Fruit fly (Drosophila melanogaster) whole organism, embryonic: ENCODE measurements around the gene Cand1.
A peak's percentile ranks its signal among the peaks of the same experiment; 100 is the strongest.

ENCODE experiments used
- ATbp ChIP-seq: fragments of 200-800 bp; sonication (Bioruptor generic); optimal IDR thresholded peaks from 2 replicates; lab custom pipeline; 2017; ENCODE audit warnings: missing biosample characterization, mild to moderate bottlenecking, missing genetic modification characterization, missing genetic modification reagents
- Antp ChIP-seq: fragments of 200-800 bp; sonication (Bioruptor generic); optimal IDR thresholded peaks from 3 replicates; lab custom pipeline; 2016; ENCODE audit warnings: missing biosample characterization, missing genetic modification characterization
- B-H2 ChIP-seq: fragments of 200-800 bp; sonication (Bioruptor generic); optimal IDR thresholded peaks from 2 replicates; lab custom pipeline; 2018; ENCODE audit warnings: missing biosample characterization, mild to moderate bottlenecking, missing genetic modification characterization
- CG10654 ChIP-seq: fragments of 200-800 bp; sonication (Bioruptor generic); optimal IDR thresholded peaks from 2 replicates; lab custom pipeline; 2016; ENCODE audit warnings: missing biosample characterization, missing genetic modification characterization
- CG12744 ChIP-seq: fragments of 200-800 bp; sonication (Bioruptor generic); optimal IDR thresholded peaks from 2 replicates; lab custom pipeline; 2016; ENCODE audit warnings: missing biosample characterization, missing genetic modification characterization
- CG13287 ChIP-seq: fragments of 200-800 bp; sonication (Bioruptor generic); IDR thresholded peaks from 2 replicates; pipeline ENCODE4 v1.3.6; 2022; ENCODE audit warnings: missing biosample characterization, missing genetic modification characterization; ENCODE audit not compliant: partially characterized antibody
- CG15479 ChIP-seq: fragments of 200-800 bp; sonication (Bioruptor generic); optimal IDR thresholded peaks from 3 replicates; lab custom pipeline; 2019; ENCODE audit warnings: missing biosample characterization, mild to moderate bottlenecking, missing genetic modification characterization, moderate library complexity
- CG16815 ChIP-seq: fragments of 200-800 bp; sonication (Bioruptor generic); optimal IDR thresholded peaks from 3 replicates; lab custom pipeline; 2017; ENCODE audit warnings: missing biosample characterization, mild to moderate bottlenecking, missing genetic modification characterization
- CG17361 ChIP-seq: fragments of 200-800 bp; sonication (Bioruptor generic); IDR thresholded peaks from 3 replicates; pipeline ENCODE4 v1.3.6; 2022; ENCODE audit warnings: missing biosample characterization, missing genetic modification characterization
- CG2199 ChIP-seq: fragments of 200-800 bp; sonication (Bioruptor generic); IDR thresholded peaks from 3 replicates; pipeline ENCODE4 v1.3.6; 2022; ENCODE audit warnings: missing biosample characterization, missing genetic modification characterization
- CG2875 ChIP-seq: fragments of 200-800 bp; sonication (Bioruptor generic); optimal IDR thresholded peaks from 2 replicates; lab custom pipeline; 2017; ENCODE audit warnings: missing biosample characterization, mild to moderate bottlenecking, missing genetic modification characterization, missing genetic modification reagents
- CG3065 ChIP-seq: fragments of 200-800 bp; sonication (Bioruptor generic); optimal IDR thresholded peaks from 2 replicates; lab custom pipeline; 2016; ENCODE audit warnings: missing biosample characterization, missing genetic modification characterization
- CG34376 ChIP-seq: fragments of 200-800 bp; sonication (Bioruptor generic); optimal IDR thresholded peaks from 2 replicates; lab custom pipeline; 2018; ENCODE audit warnings: missing biosample characterization, mild to moderate bottlenecking, missing genetic modification characterization
- CG34422 ChIP-seq: fragments of 200-800 bp; sonication (Bioruptor generic); IDR thresholded peaks from 3 replicates; pipeline ENCODE4 v1.3.6; 2022; ENCODE audit warnings: missing biosample characterization, missing genetic modification characterization
- CG42726 ChIP-seq: fragments of 200-800 bp; sonication (Bioruptor generic); IDR thresholded peaks from 2 replicates; pipeline ENCODE4 v1.3.6; 2022; ENCODE audit warnings: missing biosample characterization, missing genetic modification characterization; ENCODE audit not compliant: partially characterized antibody
- CG6254 ChIP-seq: fragments of 200-800 bp; sonication (Bioruptor generic); optimal IDR thresholded peaks from 3 replicates; lab custom pipeline; 2017; ENCODE audit warnings: mild to moderate bottlenecking, missing biosample characterization, missing genetic modification reagents, missing genetic modification characterization
- CG7271 ChIP-seq: fragments of 200-800 bp; sonication (Bioruptor generic); optimal IDR thresholded peaks from 2 replicates; lab custom pipeline; 2018; ENCODE audit warnings: missing biosample characterization, mild to moderate bottlenecking, missing genetic modification characterization, moderate library complexity
- Chrac-16 ChIP-seq: fragments of 200-800 bp; sonication (Bioruptor generic); optimal IDR thresholded peaks from 3 replicates; lab custom pipeline; 2016; ENCODE audit warnings: missing biosample characterization, missing genetic modification characterization
- CoRest ChIP-seq: fragments of 200-800 bp; sonication (Bioruptor generic); optimal IDR thresholded peaks from 3 replicates; lab custom pipeline; 2018; ENCODE audit warnings: missing biosample characterization, mild to moderate bottlenecking, missing genetic modification characterization, moderate library complexity
- Dref ChIP-seq: fragments of 200-800 bp; sonication (Bioruptor generic); IDR thresholded peaks from 2 replicates; pipeline ENCODE4 v1.3.6; 2022; ENCODE audit warnings: missing biosample characterization, missing genetic modification characterization
- Ets65A ChIP-seq: fragments of 200-800 bp; sonication (Bioruptor generic); peaks from one replicate; lab custom pipeline; 2016; ENCODE audit warnings: missing biosample characterization, missing genetic modification characterization
- Neu2 ChIP-seq: fragments of 200-800 bp; sonication (Bioruptor generic); optimal IDR thresholded peaks from 3 replicates; lab custom pipeline; 2016; ENCODE audit warnings: missing biosample characterization, missing genetic modification characterization, borderline replicate concordance
- Nf-YA ChIP-seq: fragments of 200-800 bp; sonication (Bioruptor generic); IDR thresholded peaks from 2 replicates; pipeline ENCODE4 v1.3.6; 2022; ENCODE audit warnings: missing biosample characterization, missing genetic modification characterization
- Ravus ChIP-seq: fragments of 200-800 bp; sonication (Bioruptor generic); IDR thresholded peaks from 2 replicates; pipeline ENCODE4 v1.3.6; 2022; ENCODE audit warnings: missing biosample characterization, missing genetic modification characterization
- Scr ChIP-seq: fragments of 200-800 bp; sonication (Bioruptor generic); IDR thresholded peaks from 2 replicates; pipeline ENCODE4 v1.3.6; 2022; ENCODE audit warnings: missing biosample characterization, missing genetic modification characterization; ENCODE audit not compliant: partially characterized antibody
- Tbp ChIP-seq: fragments of >200 bp; optimal IDR thresholded peaks from 2 replicates; lab custom pipeline; 2018; ENCODE audit warnings: missing biosample characterization, missing genetic modification characterization
- Trl ChIP-seq, 3 experiments: fragments of >200 bp in 2 of 3; fragments of 200-800 bp in 1 of 3; sonication (Bioruptor generic) in 1 of 3; optimal IDR thresholded peaks; 2 replicates in 1 of 3; 3 replicates in 2 of 3; lab custom pipeline; 2016 to 2017; ENCODE audit warnings: missing biosample characterization in 1 of 3, missing genetic modification characterization in 1 of 3
- Vsx1 ChIP-seq: fragments of 200-800 bp; sonication (Bioruptor generic); optimal IDR thresholded peaks from 2 replicates; lab custom pipeline; 2017; ENCODE audit warnings: missing biosample characterization, mild to moderate bottlenecking, missing genetic modification characterization, missing genetic modification reagents
- al ChIP-seq: fragments of 200-800 bp; sonication (Bioruptor generic); IDR thresholded peaks from 2 replicates; pipeline ENCODE4 v1.3.6; 2022; ENCODE audit warnings: missing biosample characterization, missing genetic modification characterization
- ase ChIP-seq: fragments of 200-800 bp; sonication (Bioruptor generic); IDR thresholded peaks from 3 replicates; pipeline ENCODE4 v1.3.6; 2022; ENCODE audit warnings: missing biosample characterization, missing genetic modification characterization
- az2 ChIP-seq: fragments of 200-800 bp; sonication (Bioruptor generic); optimal IDR thresholded peaks from 3 replicates; lab custom pipeline; 2016; ENCODE audit warnings: missing biosample characterization, missing genetic modification characterization
- chm ChIP-seq: fragments of 200-800 bp; sonication (Bioruptor generic); IDR thresholded peaks from 2 replicates; pipeline ENCODE4 v1.3.6; 2022; ENCODE audit warnings: missing biosample characterization, missing genetic modification characterization
- cwo ChIP-seq: fragments of 200-800 bp; sonication (Bioruptor generic); optimal IDR thresholded peaks from 3 replicates; lab custom pipeline; 2017; ENCODE audit warnings: missing biosample characterization, missing genetic modification characterization, mild to moderate bottlenecking, moderate library complexity, missing genetic modification reagents
- gt ChIP-seq: fragments of 200-800 bp; sonication (Bioruptor generic); IDR thresholded peaks from 2 replicates; pipeline ENCODE4 v1.3.6; 2022; ENCODE audit warnings: missing biosample characterization, missing genetic modification characterization
- hbn ChIP-seq: fragments of 200-800 bp; sonication (Bioruptor generic); IDR thresholded peaks from 2 replicates; pipeline ENCODE4 v1.3.6; 2022; ENCODE audit warnings: missing biosample characterization, missing genetic modification characterization; ENCODE audit not compliant: partially characterized antibody
- inv ChIP-seq: fragments of 200-800 bp; sonication (Bioruptor generic); IDR thresholded peaks from 2 replicates; pipeline ENCODE4 v1.3.6; 2022; ENCODE audit warnings: missing biosample characterization, missing genetic modification characterization; ENCODE audit not compliant: partially characterized antibody
- kay ChIP-seq: fragments of 200-800 bp; sonication (Bioruptor generic); optimal IDR thresholded peaks from 2 replicates; lab custom pipeline; 2016; ENCODE audit warnings: missing biosample characterization, missing genetic modification characterization
- lov ChIP-seq, 2 experiments: fragments of 200-800 bp in 1 of 2; fragments of >200 bp in 1 of 2; sonication (Bioruptor generic) in 1 of 2; IDR thresholded peaks in 1 of 2; optimal IDR thresholded peaks in 1 of 2; 2 replicates in 1 of 2; 3 replicates in 1 of 2; pipeline versions ENCODE4 v1.3.6 to Lab custom; 2017 to 2022; ENCODE audit warnings: missing biosample characterization in 1 of 2, missing genetic modification characterization in 1 of 2
- oc ChIP-seq: fragments of 200-800 bp; sonication (Bioruptor generic); optimal IDR thresholded peaks from 2 replicates; lab custom pipeline; 2018; ENCODE audit warnings: missing biosample characterization, mild to moderate bottlenecking, missing genetic modification characterization, moderate library complexity
- p53 ChIP-seq: fragments of 200-800 bp; sonication (Bioruptor generic); optimal IDR thresholded peaks from 2 replicates; lab custom pipeline; 2016; ENCODE audit warnings: missing biosample characterization, missing genetic modification characterization
- pum ChIP-seq: fragments of 200-800 bp; sonication (Bioruptor generic); optimal IDR thresholded peaks from 2 replicates; lab custom pipeline; 2016; ENCODE audit warnings: missing biosample characterization, missing genetic modification characterization
- sc ChIP-seq, 3 experiments: fragments of >200 bp in 2 of 3; fragments of 200-800 bp in 1 of 3; sonication (Bioruptor generic) in 1 of 3; optimal IDR thresholded peaks; 2 replicates in 2 of 3; 3 replicates in 1 of 3; lab custom pipeline; 2017; ENCODE audit warnings: mild to moderate bottlenecking in 1 of 3, missing biosample characterization in 1 of 3, missing genetic modification characterization in 1 of 3, missing genetic modification reagents in 1 of 3
- sens ChIP-seq: fragments of 200-800 bp; sonication (Bioruptor generic); peaks from one replicate; lab custom pipeline; 2016; ENCODE audit warnings: missing biosample characterization, missing genetic modification characterization
- shn ChIP-seq: fragments of 200-800 bp; sonication (Bioruptor generic); optimal IDR thresholded peaks from 3 replicates; lab custom pipeline; 2016; ENCODE audit warnings: missing biosample characterization, missing genetic modification characterization
- slou ChIP-seq: fragments of 200-800 bp; sonication (Bioruptor generic); optimal IDR thresholded peaks from 3 replicates; lab custom pipeline; 2016; ENCODE audit warnings: missing biosample characterization, missing genetic modification characterization
- stwl ChIP-seq: fragments of 200-800 bp; sonication (Bioruptor generic); optimal IDR thresholded peaks from 3 replicates; lab custom pipeline; 2018; ENCODE audit warnings: missing biosample characterization, mild to moderate bottlenecking, missing genetic modification characterization, moderate library complexity
- yki ChIP-seq: fragments of >200 bp; optimal IDR thresholded peaks from 3 replicates; lab custom pipeline; 2018
- z ChIP-seq: fragments of 200-800 bp; sonication (Bioruptor generic); IDR thresholded peaks from 3 replicates; pipeline ENCODE4 v1.3.6; 2022; ENCODE audit warnings: missing biosample characterization, missing genetic modification characterization

Cand1 gene

DNA sequence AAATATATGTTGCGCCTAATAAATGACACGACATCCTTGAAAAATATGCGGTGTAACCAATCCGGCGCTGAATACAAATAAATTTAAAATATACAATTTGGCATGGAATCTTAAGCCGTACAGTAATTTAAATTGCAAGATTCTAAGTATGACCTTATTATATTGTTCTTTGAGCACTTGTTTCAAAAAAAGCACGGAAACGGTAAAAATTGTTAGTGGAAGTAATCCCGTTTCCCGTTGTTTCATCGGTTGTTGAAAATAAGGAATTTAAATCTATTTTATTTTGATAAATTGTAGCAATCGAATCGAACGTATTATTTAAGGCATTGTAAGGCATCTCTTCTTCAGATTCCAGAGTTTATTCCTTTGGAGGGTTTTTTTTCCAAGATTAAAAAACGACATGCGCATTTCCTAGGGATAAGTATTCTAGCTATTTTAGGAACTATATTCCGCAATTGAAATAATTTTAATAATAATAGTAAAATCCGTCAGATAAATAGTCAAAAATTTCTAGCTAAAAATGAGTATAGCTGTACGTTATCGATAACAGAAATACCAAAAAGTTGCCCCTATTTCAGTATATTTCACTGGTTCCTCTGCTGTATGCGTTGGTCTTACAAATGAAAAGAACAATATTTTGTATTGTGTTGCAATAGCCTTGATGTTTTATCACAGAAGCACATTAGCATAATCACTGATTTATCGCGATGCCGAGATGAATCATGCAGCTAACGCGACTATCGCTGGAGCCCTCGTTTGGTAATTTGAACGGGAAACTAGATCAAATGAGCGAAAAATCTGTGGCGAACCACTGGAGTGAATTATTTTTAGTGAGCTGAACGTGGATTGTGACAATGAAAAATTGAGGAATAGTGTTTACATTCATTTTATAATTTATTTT, 29.2 kb downstream of the Cand1 start, which contains the start of gene GATAd (continued):
- no peak for TF ChIP-seq Vsx1 (GFP tag; lab: Kevin White, UChicago)
- no peak for TF ChIP-seq Nf-YA (GFP tag; lab: Robert Waterston, UW)
- peak; percentile 37 for TF ChIP-seq Scr (GFP tag; lab: Robert Waterston, UW)
- no peak for TF ChIP-seq CG42726 (GFP tag; lab: Robert Waterston, UW)
- no peak for TF ChIP-seq Antp (GFP tag; lab: Kevin White, UChicago)
- peak; percentile 67 for TF ChIP-seq sens (GFP tag; lab: Kevin White, UChicago)
- TF ChIP-seq gt (GFP tag; lab: Robert Waterston, UW) = no peak
- no peak for TF ChIP-seq yki
- TF ChIP-seq CG2199 (GFP tag; lab: Robert Waterston, UW) = no peak
- no peak for TF ChIP-seq CG3065 (GFP tag; lab: Kevin White, UChicago)
- TF ChIP-seq CG15479 (GFP tag; lab: Kevin White, UChicago) = peak; percentile 64
- no peak for TF ChIP-seq sc (optimal IDR thresholded peaks at IDR 0.05; lab: Kevin White, UChicago)
- no peak for TF ChIP-seq sc (GFP tag; optimal IDR thresholded peaks at IDR 0.05; lab: Kevin White, UChicago)
- no peak for TF ChIP-seq CG7271
- TF ChIP-seq cwo (GFP tag; lab: Kevin White, UChicago) = no peak
- no peak for TF ChIP-seq CG6254 (GFP tag; lab: Kevin White, UChicago)
- TF ChIP-seq az2 (GFP tag; lab: Kevin White, UChicago) = no peak
- TF ChIP-seq z (GFP tag; lab: Robert Waterston, UW) = no peak
- TF ChIP-seq B-H2 (GFP tag; lab: Kevin White, UChicago) = no peak
- TF ChIP-seq Dref (GFP tag; lab: Robert Waterston, UW) = peak; percentile 62
- TF ChIP-seq pum (GFP tag; lab: Kevin White, UChicago) = no peak
- TF ChIP-seq CG34422 (GFP tag; lab: Robert Waterston, UW) = no peak
- no peak for TF ChIP-seq Chrac-16 (GFP tag; lab: Kevin White, UChicago)
- TF ChIP-seq CG12744 = no peak
- peak; percentile 87 for TF ChIP-seq kay (GFP tag; lab: Kevin White, UChicago)
- TF ChIP-seq inv = peak; percentile 20; the same call in 1 of the 2 replicates
- TF ChIP-seq stwl (tag; lab: Kevin White, UChicago) = peak; percentile 34
- TF ChIP-seq CG2875 (GFP tag; lab: Kevin White, UChicago) = no peak
- no peak for TF ChIP-seq al
- TF ChIP-seq Ravus (GFP tag; lab: Robert Waterston, UW) = no peak
- no peak for TF ChIP-seq Neu2 (GFP tag; lab: Kevin White, UChicago)
- TF ChIP-seq Tbp (GFP tag; lab: Kevin White, UChicago) = peak; percentile 64
- no peak for TF ChIP-seq hbn (GFP tag; lab: Robert Waterston, UW)
- no peak for TF ChIP-seq Ets65A (GFP tag; lab: Kevin White, UChicago)
- no peak for TF ChIP-seq CG16815
- 0 out of 3 replicates have a peak, but pooled peaks have one; percentile 5 for TF ChIP-seq CG17361
- TF ChIP-seq lov (optimal IDR thresholded peaks at IDR 0.05; lab: Kevin White, UChicago) = no peak
- TF ChIP-seq lov (GFP tag; IDR thresholded peaks at IDR 0.05; lab: Robert Waterston, UW) = no peak
- TF ChIP-seq chm = no peak; the same call in 1 of the 2 replicates
- TF ChIP-seq p53 (GFP tag; lab: Kevin White, UChicago) = no peak
- TF ChIP-seq CG10654 = no peak
- no peak for TF ChIP-seq shn
- TF ChIP-seq oc (tag; lab: Kevin White, UChicago) = no peak
- TF ChIP-seq CG13287 (GFP tag; lab: Robert Waterston, UW) = peak; percentile 47; the same call in 1 of the 2 replicates
- TF ChIP-seq ATbp (GFP tag; lab: Kevin White, UChicago) = no peak
- TF ChIP-seq CoRest (tag; lab: Kevin White, UChicago) = peak; percentile 24
- no peak for TF ChIP-seq CG34376
- TF ChIP-seq slou = no peak
- TF ChIP-seq Trl (optimal IDR thresholded peaks at IDR 0.05; lab: Kevin White, UChicago) = no peak
- no peak for TF ChIP-seq Trl (GFP tag; optimal IDR thresholded peaks at IDR 0.05; lab: Kevin White, UChicago)
- no peak for TF ChIP-seq ase (GFP tag; lab: Robert Waterston, UW)
